Fruit fly (Drosophila melanogaster) whole organism, embryonic: ENCODE measurements around the gene CG31360.

ENCODE experiments used
- CG10267 ChIP-seq: fragments of 200-800 bp; sonication (Bioruptor generic); optimal IDR thresholded peaks from 2 replicates; lab custom pipeline; 2018; ENCODE audit warnings: missing biosample characterization, mild to moderate bottlenecking, missing genetic modification characterization, moderate library complexity
- CG10979 ChIP-seq: fragments of 200-800 bp; sonication (Bioruptor generic); optimal IDR thresholded peaks from 2 replicates; lab custom pipeline; 2018; ENCODE audit warnings: missing biosample characterization, mild to moderate bottlenecking, missing genetic modification characterization, moderate library complexity
- CG11085 ChIP-seq: fragments of 200-800 bp; sonication (Bioruptor generic); IDR thresholded peaks from 2 replicates; pipeline ENCODE4 v1.3.6; 2022; ENCODE audit warnings: missing biosample characterization, missing genetic modification characterization
- CG11093 ChIP-seq: fragments of 200-800 bp; sonication (Bioruptor generic); IDR thresholded peaks from 3 replicates; pipeline ENCODE4 v1.3.6; 2022; ENCODE audit warnings: missing biosample characterization, missing genetic modification characterization
- CG11723 ChIP-seq: fragments of 200-800 bp; sonication (Bioruptor generic); optimal IDR thresholded peaks from 2 replicates; lab custom pipeline; 2017; ENCODE audit warnings: missing biosample characterization, mild to moderate bottlenecking, missing genetic modification characterization
- CG12299 ChIP-seq: fragments of 200-800 bp; sonication (Bioruptor generic); optimal IDR thresholded peaks from 2 replicates; lab custom pipeline; 2018; ENCODE audit warnings: missing biosample characterization, mild to moderate bottlenecking, missing genetic modification characterization
- CG14965 ChIP-seq: fragments of 200-800 bp; sonication (Bioruptor generic); optimal IDR thresholded peaks from 2 replicates; lab custom pipeline; 2016; ENCODE audit warnings: missing biosample characterization, missing genetic modification characterization, borderline replicate concordance
- CG1529 ChIP-seq: fragments of 200-800 bp; sonication (Bioruptor generic); optimal IDR thresholded peaks from 3 replicates; lab custom pipeline; 2018; ENCODE audit warnings: missing biosample characterization, missing genetic modification characterization
- CG1792 ChIP-seq: fragments of 200-800 bp; sonication (Bioruptor generic); optimal IDR thresholded peaks from 2 replicates; lab custom pipeline; 2016; ENCODE audit warnings: missing biosample characterization, missing genetic modification characterization
- CG18011 ChIP-seq: fragments of 200-800 bp; sonication (Bioruptor generic); optimal IDR thresholded peaks from 2 replicates; lab custom pipeline; 2017; ENCODE audit warnings: missing biosample characterization, missing genetic modification characterization, mild to moderate bottlenecking, moderate library complexity, missing genotype
- CG18599 ChIP-seq: fragments of 200-800 bp; sonication (Bioruptor generic); optimal IDR thresholded peaks from 3 replicates; lab custom pipeline; 2017; ENCODE audit warnings: missing biosample characterization, missing genetic modification characterization, mild to moderate bottlenecking, moderate library complexity, missing genetic modification reagents
- CG32772 ChIP-seq: fragments of 200-800 bp; sonication (Bioruptor generic); IDR thresholded peaks from 2 replicates; pipeline ENCODE4 v1.3.6; 2022; ENCODE audit warnings: missing biosample characterization, missing genetic modification characterization
- CG33213 ChIP-seq: fragments of 200-800 bp; sonication (Bioruptor generic); optimal IDR thresholded peaks from 3 replicates; lab custom pipeline; 2016; ENCODE audit warnings: missing biosample characterization, missing genetic modification characterization
- CG6765 ChIP-seq: fragments of 200-800 bp; sonication (Bioruptor generic); optimal IDR thresholded peaks from 3 replicates; lab custom pipeline; 2017; ENCODE audit warnings: missing biosample characterization, mild to moderate bottlenecking, missing genetic modification characterization
- CG7786 ChIP-seq: fragments of 200-800 bp; sonication (Bioruptor generic); optimal IDR thresholded peaks from 2 replicates; lab custom pipeline; 2016; ENCODE audit warnings: missing biosample characterization, missing genetic modification characterization
- CG7963 ChIP-seq: fragments of 200-800 bp; sonication (Bioruptor generic); IDR thresholded peaks from 3 replicates; pipeline ENCODE4 v1.3.6; 2022; ENCODE audit warnings: missing biosample characterization, missing genetic modification characterization; ENCODE audit not compliant: partially characterized antibody
- CkIIα-i1 ChIP-seq: fragments of 200-800 bp; sonication (Bioruptor generic); IDR thresholded peaks from 2 replicates; pipeline ENCODE4 v1.3.6; 2022; ENCODE audit warnings: missing biosample characterization, missing genetic modification characterization
- CrebB ChIP-seq: fragments of 200-800 bp; sonication (Bioruptor generic); optimal IDR thresholded peaks from 3 replicates; lab custom pipeline; 2018; ENCODE audit warnings: missing biosample characterization, mild to moderate bottlenecking, missing genetic modification characterization
- Dek ChIP-seq: fragments of 200-800 bp; sonication (Bioruptor generic); optimal IDR thresholded peaks from 3 replicates; lab custom pipeline; 2019; ENCODE audit warnings: missing biosample characterization, mild to moderate bottlenecking, missing genetic modification characterization, moderate library complexity
- GATAe ChIP-seq: fragments of 200-800 bp; sonication (Bioruptor generic); conservative IDR thresholded peaks from 2 replicates; pipeline ENCODE4 v1.3.6; 2022; ENCODE audit warnings: missing biosample characterization, missing genetic modification characterization
- HLH3B ChIP-seq: fragments of 200-800 bp; sonication (Bioruptor generic); IDR thresholded peaks from 2 replicates; pipeline ENCODE4 v1.3.6; 2022; ENCODE audit warnings: missing biosample characterization, missing genetic modification characterization
- MTF-1 ChIP-seq: fragments of 200-800 bp; sonication (Bioruptor generic); optimal IDR thresholded peaks from 2 replicates; lab custom pipeline; 2018; ENCODE audit warnings: missing biosample characterization, mild to moderate bottlenecking, missing genetic modification characterization, borderline replicate concordance
- Med ChIP-seq: fragments of 200-800 bp; sonication (Bioruptor generic); peaks from one replicate; lab custom pipeline; 2016; ENCODE audit warnings: missing biosample characterization, missing genetic modification characterization, mild to moderate bottlenecking, inconsistent platforms, moderate library complexity
- Nf-YC ChIP-seq: fragments of 200-800 bp; optimal IDR thresholded peaks from 3 replicates; lab custom pipeline; 2019; ENCODE audit warnings: missing biosample characterization, mild to moderate bottlenecking, missing genetic modification characterization, moderate library complexity
- Oaz ChIP-seq: fragments of 200-800 bp; sonication (Bioruptor generic); IDR thresholded peaks from 2 replicates; pipeline ENCODE4 v1.3.6; 2022; ENCODE audit warnings: missing biosample characterization, missing genetic modification characterization
- Pdp1 ChIP-seq, 2 experiments: fragments of 200-800 bp; sonication (Bioruptor generic); optimal IDR thresholded peaks; 3 replicates each; lab custom pipeline; 2016; ENCODE audit warnings: missing biosample characterization in 2 of 2, missing genetic modification characterization in 2 of 2, mild to moderate bottlenecking in 1 of 2, moderate library complexity in 1 of 2
- Ptx1 ChIP-seq: fragments of 200-800 bp; sonication (Bioruptor generic); IDR thresholded peaks from 2 replicates; pipeline ENCODE4 v1.3.6; 2022; ENCODE audit warnings: missing biosample characterization, missing genetic modification characterization
- chinmo ChIP-seq: fragments of 200-800 bp; sonication (Bioruptor generic); IDR thresholded peaks from 4 replicates; pipeline ENCODE4 v1.3.6; 2022; ENCODE audit warnings: missing biosample characterization, missing genetic modification characterization; ENCODE audit not compliant: partially characterized antibody
- chm ChIP-seq: fragments of 200-800 bp; sonication (Bioruptor generic); IDR thresholded peaks from 2 replicates; pipeline ENCODE4 v1.3.6; 2022; ENCODE audit warnings: missing biosample characterization, missing genetic modification characterization
- crc ChIP-seq: fragments of 200-800 bp; sonication (Bioruptor generic); optimal IDR thresholded peaks from 2 replicates; lab custom pipeline; 2016; ENCODE audit warnings: missing biosample characterization, missing genetic modification characterization
- crol ChIP-seq: fragments of 200-800 bp; sonication (Bioruptor generic); IDR thresholded peaks from 2 replicates; pipeline ENCODE4 v1.3.6; 2022; ENCODE audit warnings: missing biosample characterization, missing genetic modification characterization
- dan ChIP-seq: fragments of 200-800 bp; sonication (Bioruptor generic); IDR thresholded peaks from 2 replicates; pipeline ENCODE4 v1.3.6; 2022; ENCODE audit warnings: missing biosample characterization, missing genetic modification characterization
- en ChIP-seq: fragments of 200-800 bp; sonication (Bioruptor generic); optimal IDR thresholded peaks from 2 replicates; lab custom pipeline; 2016; ENCODE audit warnings: missing biosample characterization, missing genetic modification characterization
- fru ChIP-seq: fragments of >200 bp; optimal IDR thresholded peaks from 2 replicates; lab custom pipeline; 2017
- gcm ChIP-seq: fragments of 200-800 bp; sonication (Bioruptor generic); optimal IDR thresholded peaks from 2 replicates; lab custom pipeline; 2019; ENCODE audit warnings: missing biosample characterization, mild to moderate bottlenecking, missing genetic modification characterization, moderate library complexity
- gfzf ChIP-seq: fragments of 200-800 bp; sonication (Bioruptor generic); optimal IDR thresholded peaks from 2 replicates; lab custom pipeline; 2016; ENCODE audit warnings: missing biosample characterization, mild to moderate bottlenecking, missing genetic modification characterization, moderate library complexity
- her ChIP-seq: fragments of 200-800 bp; sonication (Bioruptor generic); optimal IDR thresholded peaks from 2 replicates; lab custom pipeline; 2016; ENCODE audit warnings: missing biosample characterization, missing genetic modification characterization
- hkb ChIP-seq, 2 experiments: fragments of 200-800 bp in 1 of 2; fragments of >200 bp in 1 of 2; sonication (Bioruptor generic) in 1 of 2; IDR thresholded peaks in 1 of 2; optimal IDR thresholded peaks in 1 of 2; 2 replicates each; pipeline versions ENCODE4 v1.3.6 to Lab custom; 2017 to 2022; ENCODE audit warnings: missing biosample characterization in 1 of 2, missing genetic modification characterization in 1 of 2
- inv ChIP-seq: fragments of 200-800 bp; sonication (Bioruptor generic); IDR thresholded peaks from 2 replicates; pipeline ENCODE4 v1.3.6; 2022; ENCODE audit warnings: missing biosample characterization, missing genetic modification characterization; ENCODE audit not compliant: partially characterized antibody
- jumu ChIP-seq: fragments of 200-800 bp; sonication (Bioruptor generic); optimal IDR thresholded peaks from 3 replicates; lab custom pipeline; 2016; ENCODE audit warnings: missing biosample characterization, missing genetic modification characterization
- nmo ChIP-seq: fragments of 200-800 bp; sonication (Bioruptor generic); optimal IDR thresholded peaks from 2 replicates; lab custom pipeline; 2018; ENCODE audit warnings: missing biosample characterization, mild to moderate bottlenecking, missing genetic modification characterization, moderate library complexity
- otp ChIP-seq: fragments of 200-800 bp; sonication (Bioruptor generic); IDR thresholded peaks from 3 replicates; pipeline ENCODE4, ENCODE4 v1.3.6; 2022; ENCODE audit warnings: missing biosample characterization, missing genetic modification characterization
- peb ChIP-seq: fragments of 200-800 bp; sonication (Bioruptor generic); IDR thresholded peaks from 2 replicates; pipeline ENCODE4 v1.3.6; 2022; ENCODE audit warnings: missing biosample characterization, missing genetic modification characterization
- prd ChIP-seq, 3 experiments: fragments of >200 bp in 2 of 3; fragments of 200-800 bp in 1 of 3; sonication (Bioruptor generic) in 1 of 3; optimal IDR thresholded peaks in 2 of 3; IDR thresholded peaks in 1 of 3; 2 replicates in 2 of 3; 3 replicates in 1 of 3; pipeline versions ENCODE4 v1.3.6 to Lab custom; 2017 to 2022; ENCODE audit warnings: missing biosample characterization in 1 of 3, missing genetic modification characterization in 1 of 3
- pum ChIP-seq: fragments of 200-800 bp; sonication (Bioruptor generic); optimal IDR thresholded peaks from 2 replicates; lab custom pipeline; 2016; ENCODE audit warnings: missing biosample characterization, missing genetic modification characterization
- sug ChIP-seq: fragments of 200-800 bp; optimal IDR thresholded peaks from 2 replicates; lab custom pipeline; 2019; ENCODE audit warnings: missing biosample characterization, mild to moderate bottlenecking, missing genetic modification characterization, moderate library complexity
- toy ChIP-seq: fragments of 200-800 bp; sonication (Bioruptor generic); IDR thresholded peaks from 2 replicates; pipeline ENCODE4 v1.3.6; 2022; ENCODE audit warnings: missing biosample characterization, missing genetic modification characterization
- wor ChIP-seq: fragments of 200-800 bp; sonication (Bioruptor generic); IDR thresholded peaks from 2 replicates; pipeline ENCODE4 v1.3.6; 2022; ENCODE audit warnings: missing biosample characterization, missing genetic modification characterization

Gene CG31360

DNA sequence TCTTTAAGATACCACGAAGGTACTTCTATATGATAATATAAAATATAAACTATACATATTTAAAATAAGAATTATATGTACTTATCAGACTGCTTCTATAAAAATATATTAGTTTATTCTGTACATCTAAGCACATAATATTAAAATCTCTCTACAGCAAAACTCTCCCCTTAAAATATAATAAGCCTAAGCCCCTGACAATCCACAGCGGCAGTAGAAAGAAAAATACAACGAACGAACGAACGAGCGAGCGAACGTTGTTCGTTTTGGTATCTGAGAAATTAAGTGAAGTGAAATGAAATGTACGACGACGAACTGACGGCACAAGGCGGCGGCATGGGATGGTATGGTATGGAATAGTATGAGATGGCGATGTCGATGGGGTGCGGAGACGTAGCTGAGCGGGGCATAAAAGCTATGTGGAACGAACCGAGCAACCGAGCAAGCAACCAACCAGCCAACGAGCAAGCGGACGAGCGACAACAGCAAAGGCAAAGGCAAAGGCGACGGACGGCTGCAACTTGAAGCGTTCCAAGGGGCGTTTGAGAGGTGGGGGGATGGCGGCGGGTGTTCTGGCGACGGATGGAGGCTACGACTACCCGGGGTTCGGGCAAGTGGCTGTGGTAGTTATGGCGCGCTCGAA lies 15.7 kb downstream of the CG31360 start (continued):
- no peak for TF ChIP-seq hkb (optimal IDR thresholded peaks at IDR 0.05; lab: Kevin White, UChicago)
- peak; percentile 99 for TF ChIP-seq hkb (GFP tag; IDR thresholded peaks at IDR 0.05; lab: Robert Waterston, UW)
- peak; percentile 95; the same call in 2 of the 3 replicates for TF ChIP-seq CG11093 (GFP tag; lab: Robert Waterston, UW)
- peak; percentile 97 for TF ChIP-seq Oaz (GFP tag; lab: Robert Waterston, UW)
- TF ChIP-seq chm (GFP tag; lab: Robert Waterston, UW), result peak; percentile 6
- peak; percentile 99 for TF ChIP-seq sug (tag; lab: Kevin White, UChicago)
- peak; percentile 99 for TF ChIP-seq chinmo
- TF ChIP-seq her (GFP tag; lab: Kevin White, UChicago), result peak; percentile 45
- no peak for TF ChIP-seq CG7963 (GFP tag; lab: Robert Waterston, UW)
- peak; percentile 96 for TF ChIP-seq CrebB (tag; lab: Kevin White, UChicago)
- no peak for TF ChIP-seq fru
- TF ChIP-seq en, result peak; percentile 17
- peak; percentile 70 for TF ChIP-seq CG7786 (GFP tag; lab: Kevin White, UChicago)
- TF ChIP-seq CG33213 (GFP tag; lab: Kevin White, UChicago), result peak; percentile 61
- TF ChIP-seq pum, result peak; percentile 63
- peak; percentile 97 for TF ChIP-seq CG10267 (tag; lab: Kevin White, UChicago)
- TF ChIP-seq jumu, result peak; percentile 72
- TF ChIP-seq CG6765 (GFP tag; lab: Kevin White, UChicago), result peak; percentile 99
- TF ChIP-seq crc (GFP tag; lab: Kevin White, UChicago), result peak; percentile 73
- no peak for TF ChIP-seq prd (optimal IDR thresholded peaks at IDR 0.05; lab: Kevin White, UChicago)
- TF ChIP-seq prd (GFP tag; IDR thresholded peaks at IDR 0.05; lab: Robert Waterston, UW), result peak; percentile 98
- TF ChIP-seq CG11085, result peak; percentile 96
- peak; percentile 99 for TF ChIP-seq Dek
- peak; percentile 99 for TF ChIP-seq Ptx1 (GFP tag; lab: Robert Waterston, UW)
- peak; percentile 94 for TF ChIP-seq Nf-YC
- TF ChIP-seq inv (GFP tag; lab: Robert Waterston, UW), result no peak
- peak; percentile 91 for TF ChIP-seq MTF-1 (GFP tag; lab: Kevin White, UChicago)
- peak; percentile 40 for TF ChIP-seq CG1792 (GFP tag; lab: Kevin White, UChicago)
- TF ChIP-seq CG10979 (tag; lab: Kevin White, UChicago), result peak; percentile 98
- peak; percentile 92 for TF ChIP-seq toy
- peak; percentile 91; the same call in 2 of the 3 replicates for TF ChIP-seq otp (GFP tag; lab: Robert Waterston, UW)
- peak; percentile 99 for TF ChIP-seq CG12299 (tag; lab: Kevin White, UChicago)
- peak; percentile 99 for TF ChIP-seq crol (GFP tag; lab: Robert Waterston, UW)
- peak; percentile 69; the same call in 1 of the 2 replicates for TF ChIP-seq CkIIα-i1
- TF ChIP-seq Med (GFP tag; lab: Kevin White, UChicago), result peak; percentile 93
- peak; percentile 100 for TF ChIP-seq CG18599 (GFP tag; lab: Kevin White, UChicago)
- TF ChIP-seq gfzf (GFP tag; lab: Kevin White, UChicago), result no peak
- peak; percentile 99 for TF ChIP-seq nmo (GFP tag; lab: Kevin White, UChicago)
- TF ChIP-seq CG32772 (GFP tag; lab: Robert Waterston, UW), result peak; percentile 98
- peak; percentile 53; the same call in 1 of the 2 replicates for TF ChIP-seq dan (GFP tag; lab: Robert Waterston, UW)
- TF ChIP-seq CG11723, result peak; percentile 96
- TF ChIP-seq gcm (GFP tag; lab: Kevin White, UChicago), result peak; percentile 99
- peak; percentile 96 for TF ChIP-seq peb (GFP tag; lab: Robert Waterston, UW)
- TF ChIP-seq HLH3B (GFP tag; lab: Robert Waterston, UW), result peak; percentile 99
- peak; percentile 97 for TF ChIP-seq CG1529 (GFP tag; lab: Kevin White, UChicago)
- peak; percentile 92 for TF ChIP-seq GATAe (GFP tag; lab: Robert Waterston, UW)
- TF ChIP-seq CG18011 (GFP tag; lab: Kevin White, UChicago), result peak; percentile 88
- TF ChIP-seq Pdp1 (GFP tag; optimal IDR thresholded peaks at IDR 0.05; lab: Kevin White, UChicago), result peak; percentile 52 to 75
- TF ChIP-seq CG14965, result no peak
- TF ChIP-seq wor (GFP tag; lab: Robert Waterston, UW), result peak; percentile 97
